Worm (Caenorhabditis elegans): ENCODE measurements around the gene C43F9.11.

DNA sequence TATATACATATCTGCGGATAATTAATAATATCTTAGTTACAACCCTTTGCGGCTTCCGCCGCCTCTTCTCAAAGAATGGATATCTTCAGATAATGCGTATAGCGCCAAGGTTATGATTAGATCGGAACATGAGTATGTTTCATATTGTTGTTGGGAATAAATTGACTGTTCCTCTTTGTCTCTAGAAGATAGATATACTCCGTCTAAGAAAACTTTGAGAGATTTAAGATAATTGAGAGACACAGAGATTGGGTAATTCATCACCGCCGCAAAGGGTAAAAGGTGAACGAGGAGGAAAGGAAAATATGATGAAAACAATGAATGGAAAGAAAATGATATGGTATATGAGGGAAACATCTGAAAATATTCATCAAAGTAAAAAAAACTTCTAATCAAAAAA lies 20.0 kb upstream of the C43F9.11 start:
- no peak for TF ChIP-seq lin-39 (tag; optimal IDR thresholded peaks at IDR 0.05)
- peak in 1 of 2 experiments; percentile 24 for TF ChIP-seq unc-62 (GFP tag; optimal IDR thresholded peaks at IDR 0.05 in 1 of 2)
- no peak for TF ChIP-seq unc-62 (tag; optimal IDR thresholded peaks at IDR 0.05)
- TF ChIP-seq lin-13 (GFP tag; optimal IDR thresholded peaks at IDR 0.05): no peak
- no peak for TF ChIP-seq F37D6.2 (tag; optimal IDR thresholded peaks at IDR 0.05)
- no peak for TF ChIP-seq saeg-2 (GFP tag; IDR thresholded peaks at IDR 0.05)
- TF ChIP-seq ces-1 (GFP tag; optimal IDR thresholded peaks at IDR 0.05): no peak
- no peak for TF ChIP-seq duxl-1 (tag; optimal IDR thresholded peaks at IDR 0.05; ENCODE audit: poor library complexity)
- no peak for TF ChIP-seq lin-15B (tag; optimal IDR thresholded peaks at IDR 0.05)
- no peak for TF ChIP-seq nhr-237 (tag; optimal IDR thresholded peaks at IDR 0.05)
- no peak for TF ChIP-seq skn-1 (tag; optimal IDR thresholded peaks at IDR 0.05)
- no peak for TF ChIP-seq Y105C5A.15 (GFP tag; IDR thresholded peaks at IDR 0.05)
- TF ChIP-seq mep-1 (tag; optimal IDR thresholded peaks at IDR 0.05): no peak
- TF ChIP-seq nhr-28 (tag; optimal IDR thresholded peaks at IDR 0.05): no peak
- no peak for TF ChIP-seq snpc-4 (tag; optimal IDR thresholded peaks at IDR 0.05)

All from whole organism, L4 larva.